Worm (Caenorhabditis elegans) whole organism, mixed stage, embryonic: ENCODE data around the gene clec-71.

ENCODE experiments used
- M03D4.4 ChIP-seq: sonication (generic microtip); optimal IDR thresholded peaks from 2 replicates; lab custom pipeline; 2017; ENCODE audit warnings: mild to moderate bottlenecking, missing genetic modification characterization, missing compliant biosample characterization
- bed-3 ChIP-seq: fragments of 200-800 bp; sonication (Bioruptor generic); optimal IDR thresholded peaks from 3 replicates; lab custom pipeline; 2018; ENCODE audit warnings: mild to moderate bottlenecking, missing genetic modification characterization, moderate library complexity, missing compliant biosample characterization
- blmp-1 ChIP-seq: fragments of 150-350 bp; optimal IDR thresholded peaks from 2 replicates; lab custom pipeline; 2014; ENCODE audit warnings: missing biosample characterization, missing genetic modification characterization
- ceh-39 ChIP-seq: fragments of 150-350 bp; optimal IDR thresholded peaks from 2 replicates; lab custom pipeline; 2014; ENCODE audit warnings: missing biosample characterization, missing genetic modification characterization
- ceh-43 ChIP-seq: fragments of 200-800 bp; sonication (Bioruptor generic); optimal IDR thresholded peaks from 2 replicates; lab custom pipeline; 2018; ENCODE audit warnings: mild to moderate bottlenecking, missing genetic modification characterization, moderate library complexity, missing compliant biosample characterization
- ceh-83 ChIP-seq: fragments of 200-800 bp; sonication (Bioruptor generic); optimal IDR thresholded peaks from 2 replicates; lab custom pipeline; 2018; ENCODE audit warnings: mild to moderate bottlenecking, missing genetic modification characterization, missing compliant biosample characterization
- cnd-1 ChIP-seq: fragments of 200-800 bp; sonication (Bioruptor generic); optimal IDR thresholded peaks from 2 replicates; lab custom pipeline; 2018; ENCODE audit warnings: mild to moderate bottlenecking, missing genetic modification characterization, missing compliant biosample characterization
- drap-1 ChIP-seq: fragments of 200-800 bp; sonication (Bioruptor generic); optimal IDR thresholded peaks from 3 replicates; lab custom pipeline; 2018; ENCODE audit warnings: mild to moderate bottlenecking, missing genetic modification characterization, missing compliant biosample characterization
- elt-1 ChIP-seq: sonication (generic microtip); optimal IDR thresholded peaks from 2 replicates; lab custom pipeline; 2017; ENCODE audit warnings: missing genetic modification characterization, mild to moderate bottlenecking, missing compliant biosample characterization, antibody characterized with exemption, moderate library complexity, borderline replicate concordance; ENCODE audit not compliant: insufficient read depth
- elt-3 ChIP-seq: fragments of 150-350 bp; optimal IDR thresholded peaks from 2 replicates; lab custom pipeline; 2014; ENCODE audit warnings: missing biosample characterization, missing genetic modification characterization
- flh-1 ChIP-seq: fragments of 200-800 bp; sonication (Bioruptor generic); optimal IDR thresholded peaks from 2 replicates; lab custom pipeline; 2018; ENCODE audit warnings: mild to moderate bottlenecking, missing genetic modification characterization, moderate library complexity, missing compliant biosample characterization
- ham-2 ChIP-seq: fragments of 200-800 bp; sonication (Bioruptor generic); optimal IDR thresholded peaks from 2 replicates; lab custom pipeline; 2018; ENCODE audit warnings: mild to moderate bottlenecking, missing genetic modification characterization, missing compliant biosample characterization
- hlh-1 ChIP-seq: fragments of 150-350 bp; optimal IDR thresholded peaks from 2 replicates; lab custom pipeline; 2014; ENCODE audit warnings: missing biosample characterization, missing genetic modification reagents, missing genetic modification characterization
- lin-13 ChIP-seq: fragments of 150-350 bp; optimal IDR thresholded peaks from 2 replicates; lab custom pipeline; 2014; ENCODE audit warnings: missing biosample characterization, missing genetic modification characterization
- lin-32 ChIP-seq: fragments of 200-800 bp; sonication (Bioruptor generic); optimal IDR thresholded peaks from 2 replicates; lab custom pipeline; 2018; ENCODE audit warnings: mild to moderate bottlenecking, missing genetic modification characterization, missing compliant biosample characterization
- mep-1 ChIP-seq: fragments of 150-350 bp; optimal IDR thresholded peaks from 2 replicates; lab custom pipeline; 2017; ENCODE audit warnings: missing biosample characterization, missing genetic modification reagents, missing genetic modification characterization, inconsistent platforms
- mls-2 ChIP-seq: sonication (generic microtip); optimal IDR thresholded peaks from 2 replicates; lab custom pipeline; 2016; ENCODE audit warnings: mild to moderate bottlenecking, missing genetic modification characterization, moderate library complexity, missing compliant biosample characterization
- nhr-2 ChIP-seq: fragments of 150-350 bp; optimal IDR thresholded peaks from 2 replicates; lab custom pipeline; 2014; ENCODE audit warnings: missing biosample characterization, missing genetic modification characterization
- nhr-237 ChIP-seq: fragments of 150-350 bp; optimal IDR thresholded peaks from 2 replicates; lab custom pipeline; 2014; ENCODE audit warnings: missing biosample characterization, missing genetic modification characterization
- nhr-28 ChIP-seq: fragments of 150-350 bp; optimal IDR thresholded peaks from 2 replicates; lab custom pipeline; 2014; ENCODE audit warnings: missing biosample characterization, missing genetic modification characterization
- nhr-76 ChIP-seq: sonication (generic microtip); optimal IDR thresholded peaks from 2 replicates; lab custom pipeline; 2017; ENCODE audit warnings: missing biosample characterization, missing genetic modification characterization
- pha-4 ChIP-seq: fragments of 150-350 bp; optimal IDR thresholded peaks from 2 replicates; lab custom pipeline; 2018; ENCODE audit warnings: missing biosample characterization, missing genetic modification reagents, missing genetic modification characterization
- sem-2 ChIP-seq: fragments of 200-800 bp; sonication (Bioruptor generic); optimal IDR thresholded peaks from 2 replicates; lab custom pipeline; 2018; ENCODE audit warnings: mild to moderate bottlenecking, missing genetic modification characterization, missing compliant biosample characterization
- snpc-4 ChIP-seq: fragments of 150-350 bp; optimal IDR thresholded peaks from 2 replicates; lab custom pipeline; 2014; ENCODE audit warnings: missing biosample characterization, missing genetic modification characterization
- sptf-1 ChIP-seq: sonication (generic microtip); optimal IDR thresholded peaks from 2 replicates; lab custom pipeline; 2017; ENCODE audit warnings: mild to moderate bottlenecking, missing genetic modification characterization, moderate library complexity, missing compliant biosample characterization
- tbx-8 ChIP-seq: fragments of 200-800 bp; sonication (Bioruptor generic); optimal IDR thresholded peaks from 2 replicates; lab custom pipeline; 2018; ENCODE audit warnings: mild to moderate bottlenecking, missing genetic modification characterization, moderate library complexity, missing compliant biosample characterization
- unc-120 ChIP-seq: sonication (generic microtip); optimal IDR thresholded peaks from 2 replicates; lab custom pipeline; 2017; ENCODE audit warnings: missing genetic modification characterization, missing compliant biosample characterization; ENCODE audit not compliant: poor library complexity, severe bottlenecking
- unc-39 ChIP-seq: fragments of 150-350 bp; optimal IDR thresholded peaks from 2 replicates; lab custom pipeline; 2014; ENCODE audit warnings: missing biosample characterization, missing genetic modification characterization
- unc-62 ChIP-seq: fragments of 150-350 bp; optimal IDR thresholded peaks from 2 replicates; lab custom pipeline; 2014; ENCODE audit warnings: missing biosample characterization, missing genetic modification reagents, missing genetic modification characterization
- zip-8 ChIP-seq: fragments of 150-350 bp; optimal IDR thresholded peaks from 2 replicates; lab custom pipeline; 2014; ENCODE audit warnings: missing biosample characterization, missing genetic modification characterization
- ztf-11 ChIP-seq: fragments of 150-350 bp; optimal IDR thresholded peaks from 2 replicates; lab custom pipeline; 2014; ENCODE audit warnings: missing biosample characterization, missing genetic modification characterization

clec-71 gene

DNA sequence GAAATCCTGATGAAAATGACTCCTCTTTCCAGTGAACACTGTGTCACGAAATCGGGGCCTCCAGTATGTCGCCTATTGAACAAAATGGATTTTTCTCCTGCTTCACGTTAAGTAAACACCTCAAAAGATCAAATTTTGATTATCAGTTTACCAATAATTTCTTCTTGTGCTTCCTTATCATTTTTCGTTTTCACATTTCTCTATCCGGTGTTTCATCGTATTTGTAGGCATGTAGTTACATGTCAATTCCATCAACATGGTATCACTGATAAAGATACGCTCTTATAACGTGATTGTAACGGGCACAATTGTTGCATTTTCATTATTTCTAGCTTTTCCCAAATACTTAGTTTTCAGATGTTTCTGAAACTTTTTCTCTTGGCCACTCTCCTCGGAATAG, 7.2 kb downstream of the clec-71 start, which contains the start of gene clec-72:
clec-72 (plus strand) TSS at position 358 of the 400 bp plus-strand sequence.
- TF ChIP-seq elt-1 (tag; lab: Kevin White, UChicago) = no peak
- TF ChIP-seq elt-3 (tag; lab: Kevin White, UChicago) = no peak
- TF ChIP-seq snpc-4 (tag; lab: Kevin White, UChicago) = no peak
- no peak for TF ChIP-seq pha-4 (tag; lab: Kevin White, UChicago)
- no peak for TF ChIP-seq blmp-1 (tag; lab: Kevin White, UChicago)
- TF ChIP-seq ztf-11 (tag; lab: Kevin White, UChicago) = no peak
- no peak for TF ChIP-seq bed-3 (GFP tag; lab: Kevin White, UChicago)
- TF ChIP-seq lin-13 (tag; lab: Kevin White, UChicago) = no peak
- TF ChIP-seq zip-8 (tag; lab: Kevin White, UChicago) = no peak

DNA sequence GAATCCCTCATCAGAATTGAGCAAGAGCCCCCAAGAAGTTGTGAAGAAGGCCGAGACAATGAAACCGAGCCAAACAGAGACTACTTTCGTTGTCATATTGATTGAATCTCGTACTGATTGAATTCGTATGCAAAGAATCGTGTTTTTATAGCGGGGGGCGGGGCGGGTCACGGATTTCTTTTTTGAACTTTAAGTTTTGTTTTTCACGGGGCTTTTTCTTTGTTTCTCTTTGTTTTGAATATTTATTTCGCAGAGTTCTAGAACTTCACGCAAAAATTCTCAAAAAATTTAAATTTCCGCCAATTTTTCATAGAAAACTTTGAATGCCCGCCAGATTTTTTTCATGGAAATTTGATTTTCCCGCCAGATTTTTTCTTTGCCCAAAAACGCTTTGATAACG, 18.8 kb downstream of the clec-71 start, which contains the start of gene clec-73:
clec-73 (minus strand) TSS at position 101 of the 400 bp plus-strand sequence.
- no peak for TF ChIP-seq ceh-43 (GFP tag; lab: Kevin White, UChicago)
- TF ChIP-seq M03D4.4 = no peak
- TF ChIP-seq bed-3 (GFP tag; lab: Kevin White, UChicago) = no peak
- no peak for TF ChIP-seq tbx-8 (GFP tag; lab: Kevin White, UChicago)
- TF ChIP-seq mls-2 (tag; lab: Kevin White, UChicago) = no peak
- TF ChIP-seq nhr-28 (tag; lab: Kevin White, UChicago) = no peak
- TF ChIP-seq unc-120 (tag; lab: Kevin White, UChicago) = no peak
- no peak for TF ChIP-seq nhr-76 (tag; lab: Kevin White, UChicago)
- no peak for TF ChIP-seq lin-32 (GFP tag; lab: Kevin White, UChicago)
- TF ChIP-seq ham-2 = no peak
- TF ChIP-seq elt-1 (tag; lab: Kevin White, UChicago) = no peak

ce11 chrIV:3956705-3957104, 19.4 kb downstream of the clec-71 start, which contains the start of gene clec-74:
Gene clec-74 (plus strand): TSS chrIV:3957005.
- TF ChIP-seq mep-1 (tag; lab: Kevin White, UChicago) = no peak
- TF ChIP-seq unc-120 (tag; lab: Kevin White, UChicago) = no peak
- TF ChIP-seq lin-32 (GFP tag; lab: Kevin White, UChicago) = no peak
- no peak for TF ChIP-seq pha-4 (tag; lab: Kevin White, UChicago)
- no peak for TF ChIP-seq ceh-39 (tag; lab: Kevin White, UChicago)
- TF ChIP-seq nhr-76 (tag; lab: Kevin White, UChicago) = no peak
- no peak for TF ChIP-seq nhr-2 (tag; lab: Kevin White, UChicago)
- no peak for TF ChIP-seq blmp-1 (tag; lab: Kevin White, UChicago)
- no peak for TF ChIP-seq sem-2 (GFP tag; lab: Kevin White, UChicago)
- no peak for TF ChIP-seq ham-2
- TF ChIP-seq ceh-83 = no peak
- no peak for TF ChIP-seq M03D4.4
- TF ChIP-seq sptf-1 = no peak
- TF ChIP-seq elt-1 (tag; lab: Kevin White, UChicago) = no peak
- TF ChIP-seq drap-1 (GFP tag; lab: Kevin White, UChicago) = no peak
- TF ChIP-seq ztf-11 (tag; lab: Kevin White, UChicago) = no peak
- no peak for TF ChIP-seq unc-62
- TF ChIP-seq elt-3 (tag; lab: Kevin White, UChicago) = no peak
- TF ChIP-seq, all 35 proteins: peak for 0

ce11 chrIV:3960396-3960795, 23.1 kb downstream of the clec-71 start, which contains the start of gene clec-75:
Gene clec-75 (plus strand): TSS chrIV:3960734.
- TF ChIP-seq unc-120 (tag; lab: Kevin White, UChicago) = no peak
- TF ChIP-seq unc-39 (tag; lab: Kevin White, UChicago) = no peak
- TF ChIP-seq drap-1 (GFP tag; lab: Kevin White, UChicago) = no peak

- TF ChIP-seq ham-2 (no peak), sem-2 (GFP tag; lab: Kevin White, UChicago) (no peak), nhr-237 (tag; lab: Kevin White, UChicago) (no peak)
These were observed 25.3 kb downstream of the clec-71 start, which contains the start of gene Y46C8AM.1 for ce11 chrIV:3962584-3962983. Gene Y46C8AM.1 (plus strand): TSS chrIV:3962884.

- TF ChIP-seq flh-1 (GFP tag; lab: Kevin White, UChicago) = no peak
- no peak for TF ChIP-seq nhr-237 (tag; lab: Kevin White, UChicago)
- TF ChIP-seq mep-1 (tag; lab: Kevin White, UChicago) = no peak
- no peak for TF ChIP-seq ceh-43 (GFP tag; lab: Kevin White, UChicago)
- TF ChIP-seq mls-2 (tag; lab: Kevin White, UChicago) = no peak
- no peak for TF ChIP-seq unc-62
- no peak for TF ChIP-seq sem-2 (GFP tag; lab: Kevin White, UChicago)
- TF ChIP-seq hlh-1 (tag; lab: Kevin White, UChicago) = no peak
- no peak for TF ChIP-seq lin-13 (tag; lab: Kevin White, UChicago)
- TF ChIP-seq elt-1 (tag; lab: Kevin White, UChicago) = no peak
- no peak for TF ChIP-seq ztf-11 (tag; lab: Kevin White, UChicago)
- TF ChIP-seq ceh-39 (tag; lab: Kevin White, UChicago) = no peak
- TF ChIP-seq unc-120 (tag; lab: Kevin White, UChicago) = no peak
- no peak for TF ChIP-seq pha-4 (tag; lab: Kevin White, UChicago)
- no peak for TF ChIP-seq nhr-28 (tag; lab: Kevin White, UChicago)
- TF ChIP-seq cnd-1 (tag; lab: Kevin White, UChicago) = no peak
- TF ChIP-seq M03D4.4 = no peak
These were observed 26.2 kb downstream of the clec-71 start for ce11 chrIV:3963498-3963897.
